Worm (Caenorhabditis elegans) whole organism, L4 larva: ENCODE measurements around the gene col-146.

Experiments
- F37D6.2 ChIP-seq: sonication (generic microtip); optimal IDR thresholded peaks from 2 replicates; lab custom pipeline; 2016; ENCODE audit warnings: mild to moderate bottlenecking, missing genetic modification characterization, missing compliant biosample characterization
- aly-2 ChIP-seq: sonication (generic microtip); optimal IDR thresholded peaks from 2 replicates; lab custom pipeline; 2018; ENCODE audit warnings: missing biosample characterization, missing genetic modification characterization
- fos-1 ChIP-seq: fragments of 150-350 bp; optimal IDR thresholded peaks from 2 replicates; lab custom pipeline; 2014; ENCODE audit warnings: missing biosample characterization, missing genetic modification characterization
- jun-1 ChIP-seq: fragments of 150-350 bp; optimal IDR thresholded peaks from 2 replicates; lab custom pipeline; 2014; ENCODE audit warnings: missing biosample characterization, missing genetic modification reagents, missing genetic modification characterization
- lin-15B ChIP-seq: fragments of 150-350 bp; sonication (generic microtip); optimal IDR thresholded peaks from 3 replicates; lab custom pipeline; 2014; ENCODE audit warnings: missing biosample characterization, missing genetic modification characterization
- mes-2 ChIP-seq: sonication (generic microtip); optimal IDR thresholded peaks from 2 replicates; lab custom pipeline; 2016; ENCODE audit warnings: missing genotype, mild to moderate bottlenecking, missing genetic modification characterization, missing compliant biosample characterization; ENCODE audit not compliant: poor library complexity, severe bottlenecking
- nhr-237 ChIP-seq: sonication (generic microtip); optimal IDR thresholded peaks from 2 replicates; lab custom pipeline; 2017; ENCODE audit warnings: missing biosample characterization, missing genetic modification characterization
- pqm-1 ChIP-seq: sonication (generic microtip); optimal IDR thresholded peaks from 2 replicates; lab custom pipeline; 2017; ENCODE audit warnings: missing biosample characterization, missing genetic modification characterization
- spr-3 ChIP-seq: fragments of 200-800 bp; sonication (Bioruptor generic); optimal IDR thresholded peaks from 2 replicates; lab custom pipeline; 2018; ENCODE audit warnings: mild to moderate bottlenecking, missing genetic modification characterization, missing compliant biosample characterization

DNA sequence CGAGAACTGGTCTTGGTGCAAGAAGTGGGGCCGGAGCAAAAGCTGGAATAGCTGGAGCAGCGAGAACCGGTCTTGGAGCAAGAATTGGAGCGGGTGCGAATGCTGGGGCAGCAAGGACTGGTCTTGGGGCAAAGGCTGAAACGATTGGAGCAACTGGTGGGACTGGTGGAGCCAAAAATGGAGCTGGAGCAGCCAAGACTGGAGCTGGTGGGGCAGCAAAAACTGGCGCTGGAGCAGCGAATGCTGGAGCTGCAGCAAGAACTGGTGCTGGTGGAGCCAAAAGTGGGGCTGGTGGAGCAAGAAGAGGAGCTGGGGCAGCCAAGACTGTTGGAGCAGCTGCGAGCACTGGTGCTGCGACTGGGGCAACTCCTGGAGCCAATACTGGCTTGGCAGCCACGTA is 1.1 kb upstream of the col-146 start:
- TF ChIP-seq jun-1, result no peak
- TF ChIP-seq spr-3 (GFP tag; lab: Kevin White, UChicago), result no peak
- no peak for TF ChIP-seq aly-2
- no peak for TF ChIP-seq nhr-237
- no peak for TF ChIP-seq F37D6.2 (tag; lab: Kevin White, UChicago)
- TF ChIP-seq fos-1 (tag; lab: Kevin White, UChicago), result no peak
- TF ChIP-seq pqm-1 (tag; lab: Kevin White, UChicago), result no peak
- no peak for TF ChIP-seq lin-15B (tag; lab: Kevin White, UChicago)
- no peak for TF ChIP-seq mes-2 (tag; lab: Kevin White, UChicago)
